Worm (Caenorhabditis elegans): ENCODE results near the gene gst-15.
A peak's percentile ranks its signal among the peaks of the same experiment; 100 is the strongest.

Gene gst-15

DNA sequence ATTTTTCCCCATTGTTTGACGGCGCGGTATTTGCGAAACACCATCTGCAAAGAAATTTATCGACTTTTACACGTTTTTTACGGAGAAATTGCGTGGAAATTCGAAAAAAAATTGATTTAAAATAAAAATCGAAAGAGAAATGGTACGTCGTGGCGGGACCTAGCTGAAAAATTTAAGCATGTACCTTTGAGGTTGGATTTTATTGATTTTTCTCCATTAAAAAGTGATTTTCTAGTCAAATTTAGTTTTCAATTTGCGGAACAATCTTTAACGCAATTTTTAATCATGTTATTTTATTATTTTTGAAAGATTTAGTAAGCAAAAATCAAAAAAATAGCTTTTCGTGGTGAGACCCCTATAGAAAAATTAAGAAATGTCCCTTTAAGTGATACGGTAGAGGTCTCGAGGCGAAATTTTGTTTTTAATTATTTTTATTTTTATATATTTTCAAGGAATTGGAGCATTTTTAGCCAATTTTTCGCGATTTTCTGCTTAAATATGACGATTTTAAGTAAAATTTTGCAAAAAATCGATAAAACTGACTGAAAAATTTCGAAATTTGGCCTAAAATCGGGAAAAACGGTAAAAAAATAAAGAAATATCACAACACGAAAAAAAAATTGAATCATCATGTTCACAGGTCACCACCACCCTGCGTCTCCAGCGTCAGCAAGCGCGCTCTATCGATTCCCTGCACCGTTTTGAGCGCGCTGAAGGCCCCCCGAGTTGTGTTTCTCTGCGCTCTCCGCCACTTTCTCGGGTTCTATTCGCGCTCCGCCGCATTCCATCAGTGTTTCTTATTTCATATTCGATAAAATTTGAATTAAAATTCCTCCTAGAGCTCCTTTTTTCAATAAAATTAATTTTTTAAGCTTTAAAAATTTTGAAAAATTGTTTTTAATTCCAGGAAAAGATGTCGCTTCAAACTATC, 37.7 kb downstream of the gst-15 start, which contains the start of the genes mrpl-37 and lin-38 (continued):
- TF ChIP-seq pqm-1 (tag; optimal IDR thresholded peaks at IDR 0.05) (no peak), egl-13 (tag; optimal IDR thresholded peaks at IDR 0.05) (peak; percentile 35), jun-1 (tag; optimal IDR thresholded peaks at IDR 0.05) (peak; percentile 28), nhr-85 (tag) (peak; percentile 41), zip-4 (GFP tag; optimal IDR thresholded peaks at IDR 0.05) (no peak), tbx-2 (tag; optimal IDR thresholded peaks at IDR 0.05) (peak; percentile 54), unc-86 (tag; optimal IDR thresholded peaks at IDR 0.05) (no peak), nhr-90 (tag; optimal IDR thresholded peaks at IDR 0.05; ENCODE audit: poor library complexity) (peak; percentile 9), pag-3 (tag; optimal IDR thresholded peaks at IDR 0.05; ENCODE audit: borderline replicate concordance, insufficient read depth) (no peak), pax-3 (tag; optimal IDR thresholded peaks at IDR 0.05) (no peak), C16A3.4 (tag; optimal IDR thresholded peaks at IDR 0.05) (peak; percentile 78), lin-39 (tag; optimal IDR thresholded peaks at IDR 0.05) (no peak), elt-3 (tag; optimal IDR thresholded peaks at IDR 0.05) (peak in 1 of 6 experiments; percentile 27), xbp-1 (tag; optimal IDR thresholded peaks at IDR 0.05) (peak; percentile 54), lir-3 (tag; optimal IDR thresholded peaks at IDR 0.05; ENCODE audit: poor library complexity) (no peak), nhr-47 (tag; optimal IDR thresholded peaks at IDR 0.05) (no peak), nhr-84 (tag; optimal IDR thresholded peaks at IDR 0.05) (no peak), ceh-82 (tag; optimal IDR thresholded peaks at IDR 0.05) (peak in 2 of 3 experiments; percentile 10 to 81), nhr-20 (tag; optimal IDR thresholded peaks at IDR 0.05) (no peak), nhr-12 (tag; optimal IDR thresholded peaks at IDR 0.05) (no peak), sox-4 (tag; optimal IDR thresholded peaks at IDR 0.05) (no peak), nhr-71 (tag; optimal IDR thresholded peaks at IDR 0.05) (no peak), mab-9 (GFP tag; IDR thresholded peaks at IDR 0.05) (no peak), unc-30 (tag; optimal IDR thresholded peaks at IDR 0.05) (no peak), rnt-1 (tag; optimal IDR thresholded peaks at IDR 0.05) (no peak), nhr-76 (tag; optimal IDR thresholded peaks at IDR 0.05) (no peak), blmp-1 (tag; optimal IDR thresholded peaks at IDR 0.05) (peak; percentile 23), unc-62 (GFP tag; optimal IDR thresholded peaks at IDR 0.05) (no peak), lin-13 (GFP tag; optimal IDR thresholded peaks at IDR 0.05) (peak; percentile 65), nhr-19 (GFP tag; conservative IDR thresholded peaks at IDR 0.05) (peak; percentile 53), ceh-88 (GFP tag; IDR thresholded peaks at IDR 0.05) (peak; percentile 38; the same call in 1 of the 2 replicates), Y116A8C.19 (tag; optimal IDR thresholded peaks at IDR 0.05; ENCODE audit: borderline replicate concordance) (no peak), ces-1 (GFP tag; optimal IDR thresholded peaks at IDR 0.05) (no peak), swsn-7 (tag; optimal IDR thresholded peaks at IDR 0.05) (no peak), snu-23 (GFP tag; optimal IDR thresholded peaks at IDR 0.05) (peak; percentile 78), dsc-1 (tag; optimal IDR thresholded peaks at IDR 0.05) (no peak), fkh-4 (tag; optimal IDR thresholded peaks at IDR 0.05; ENCODE audit: borderline replicate concordance) (no peak), lsy-2 (tag; optimal IDR thresholded peaks at IDR 0.05) (peak; percentile 60 to 85), fkh-8 (tag; optimal IDR thresholded peaks at IDR 0.05) (peak; percentile 75), nhr-11 (tag; optimal IDR thresholded peaks at IDR 0.05) (no peak), nhr-77 (tag; optimal IDR thresholded peaks at IDR 0.05) (peak; percentile 91), ets-5 (GFP tag; IDR thresholded peaks at IDR 0.05) (no peak), sptf-1 (tag; optimal IDR thresholded peaks at IDR 0.05) (no peak), tlp-1 (tag; optimal IDR thresholded peaks at IDR 0.05) (no peak), unc-98 (GFP tag; IDR thresholded peaks at IDR 0.05) (no peak; the same call in 1 of the 2 replicates), mep-1 (tag; optimal IDR thresholded peaks at IDR 0.05) (peak; percentile 56), efl-3 (GFP tag; optimal IDR thresholded peaks at IDR 0.05) (no peak), lin-35 (GFP tag; optimal IDR thresholded peaks at IDR 0.05) (peak; percentile 80 to 83), aha-1 (tag; optimal IDR thresholded peaks at IDR 0.05) (no peak), C34B4.2 (tag; optimal IDR thresholded peaks at IDR 0.05) (no peak)
